Worm (Caenorhabditis elegans): ENCODE data around the gene ndus-8.

The ndus-8 gene

ce11 chrIII:7234148-7234547 lies at the start of gene ndus-8:
Gene ndus-8 (minus strand): TSS chrIII:7234202.
- no peak for TF ChIP-seq dao-5 (tag; optimal IDR thresholded peaks at IDR 0.05)
- TF ChIP-seq W03F9.2 (tag; optimal IDR thresholded peaks at IDR 0.05), result peak; percentile 88

DNA sequence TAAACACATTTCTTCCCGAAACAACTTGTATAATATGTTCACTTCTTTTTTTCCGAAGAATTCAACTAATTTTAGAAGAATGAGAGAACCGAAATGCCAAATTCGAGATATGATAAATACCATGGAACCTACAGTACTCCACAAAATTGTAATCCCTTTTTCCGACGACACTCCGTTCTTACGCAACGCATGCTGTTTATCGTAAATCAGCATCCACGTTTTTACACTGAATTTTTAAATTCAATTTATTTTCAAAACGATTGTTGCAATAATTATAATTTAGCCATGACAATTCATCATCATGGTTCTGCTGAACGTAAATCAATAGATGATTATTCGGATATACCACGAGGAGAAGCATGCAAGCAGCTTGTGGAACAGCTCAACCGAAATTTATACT lies 47.2 kb upstream of the ndus-8 start, which contains the start of gene B0361.3:
B0361.3 (plus strand) TSS at position 284 of the 400 bp plus-strand sequence.
- no peak for TF ChIP-seq dao-5 (tag; optimal IDR thresholded peaks at IDR 0.05)
- no peak for TF ChIP-seq him-1 (tag; optimal IDR thresholded peaks at IDR 0.05)
- TF ChIP-seq W03F9.2 (tag; optimal IDR thresholded peaks at IDR 0.05), result no peak

DNA sequence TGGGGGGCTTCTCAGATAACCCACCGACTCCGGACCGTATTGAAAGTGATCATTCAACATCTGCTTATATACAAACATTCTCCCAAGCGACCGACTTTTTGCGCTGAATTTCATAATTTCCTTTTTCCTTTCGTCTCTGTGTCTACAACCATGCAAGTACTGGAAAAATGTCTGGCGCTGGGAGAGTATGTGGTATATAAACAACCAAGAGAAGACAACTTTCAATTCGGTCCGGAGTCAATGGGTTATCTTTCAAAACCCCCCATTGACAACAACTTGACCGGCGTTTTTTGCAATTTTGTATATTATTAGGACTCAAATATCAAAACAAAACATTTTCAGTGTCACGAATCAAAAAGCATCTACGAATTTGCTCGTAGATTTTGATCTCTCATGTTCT lies 44.5 kb upstream of the ndus-8 start:
- TF ChIP-seq dao-5 (tag; optimal IDR thresholded peaks at IDR 0.05) (peak; percentile 42), him-1 (tag; optimal IDR thresholded peaks at IDR 0.05) (no peak), W03F9.2 (tag; optimal IDR thresholded peaks at IDR 0.05) (peak; percentile 74)

DNA sequence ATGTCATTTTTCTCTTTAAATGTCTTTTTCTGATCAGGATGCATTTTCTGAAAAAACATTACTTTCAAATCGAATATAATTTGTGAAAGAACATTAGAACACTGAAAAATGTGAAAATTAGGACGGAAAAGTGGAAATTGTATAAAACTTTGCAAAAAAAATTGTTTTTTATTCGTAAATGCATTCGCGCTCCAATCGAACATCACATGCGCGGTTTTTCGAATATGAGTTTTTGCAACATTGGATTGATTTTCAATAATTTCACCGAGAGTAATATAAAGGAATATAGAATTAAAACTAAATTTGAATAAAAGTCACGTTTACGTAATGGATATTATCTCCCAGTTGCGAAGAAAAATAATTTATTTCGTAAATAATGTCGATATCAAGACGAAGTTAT lies 43.2 kb upstream of the ndus-8 start, which contains the start of the genes spot-1 and B0361.11:
spot-1 (minus strand) TSS at position 47 of the 400 bp plus-strand sequence.
B0361.11 (plus strand) TSS at position 372 of the 400 bp plus-strand sequence.
- TF ChIP-seq dao-5 (tag; optimal IDR thresholded peaks at IDR 0.05) (no peak), W03F9.2 (tag; optimal IDR thresholded peaks at IDR 0.05) (peak; percentile 28)

ce11 chrIII:7275296-7275695 lies 41.3 kb upstream of the ndus-8 start, which contains the start of gene psd-1:
Gene psd-1 (minus strand): TSS chrIII:7275396.
- TF ChIP-seq dao-5 (tag; optimal IDR thresholded peaks at IDR 0.05), result no peak
- no peak for TF ChIP-seq W03F9.2 (tag; optimal IDR thresholded peaks at IDR 0.05)
- no peak for TF ChIP-seq him-1 (tag; optimal IDR thresholded peaks at IDR 0.05)

DNA sequence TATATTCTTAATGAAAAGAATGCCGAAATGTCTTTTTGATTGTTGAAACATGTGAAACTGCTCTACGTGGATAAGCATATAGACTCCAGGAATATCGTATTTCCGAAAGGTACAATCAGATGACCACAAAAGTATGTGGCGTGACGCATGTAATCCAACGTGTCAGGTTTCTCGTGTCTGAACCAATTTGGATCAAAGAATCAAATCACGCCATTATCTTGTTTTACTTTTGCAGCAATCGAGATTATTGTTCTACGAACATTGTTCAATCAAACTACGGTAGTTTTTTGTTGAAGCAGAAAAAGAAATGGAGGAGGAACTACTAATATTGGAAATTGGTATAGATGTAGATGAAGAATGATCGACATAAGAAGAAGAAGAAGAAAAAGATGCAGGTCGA lies 39.7 kb upstream of the ndus-8 start:
- TF ChIP-seq dao-5 (tag; optimal IDR thresholded peaks at IDR 0.05) (no peak), W03F9.2 (tag; optimal IDR thresholded peaks at IDR 0.05) (no peak), him-1 (tag; optimal IDR thresholded peaks at IDR 0.05) (no peak)

ce11 chrIII:7272828-7273227 lies 38.8 kb upstream of the ndus-8 start:
- TF ChIP-seq W03F9.2 (tag; optimal IDR thresholded peaks at IDR 0.05), result no peak
- TF ChIP-seq dao-5 (tag; optimal IDR thresholded peaks at IDR 0.05), result no peak
- TF ChIP-seq him-1 (tag; optimal IDR thresholded peaks at IDR 0.05), result no peak

DNA sequence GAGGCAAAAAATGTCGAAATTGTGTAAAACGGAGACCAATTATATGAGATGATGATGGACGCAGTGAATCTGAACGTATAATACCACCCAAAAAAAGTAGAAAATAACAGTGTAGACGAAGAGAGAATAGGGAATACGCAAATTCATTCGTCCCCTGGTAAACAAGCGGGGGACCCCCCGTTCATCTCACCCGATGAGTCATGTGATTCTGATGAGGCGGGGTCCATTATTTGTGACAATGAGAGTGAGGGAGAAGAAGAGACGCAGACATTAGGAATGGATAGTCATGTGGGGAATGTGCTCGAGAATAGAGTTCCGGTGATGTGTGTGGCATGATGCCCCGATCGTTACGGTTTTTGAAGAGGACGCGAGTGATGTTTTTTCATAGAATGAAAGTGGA lies 38.1 kb upstream of the ndus-8 start:
- TF ChIP-seq W03F9.2 (tag; optimal IDR thresholded peaks at IDR 0.05) (no peak), him-1 (tag; optimal IDR thresholded peaks at IDR 0.05) (no peak), dao-5 (tag; optimal IDR thresholded peaks at IDR 0.05) (no peak)

DNA sequence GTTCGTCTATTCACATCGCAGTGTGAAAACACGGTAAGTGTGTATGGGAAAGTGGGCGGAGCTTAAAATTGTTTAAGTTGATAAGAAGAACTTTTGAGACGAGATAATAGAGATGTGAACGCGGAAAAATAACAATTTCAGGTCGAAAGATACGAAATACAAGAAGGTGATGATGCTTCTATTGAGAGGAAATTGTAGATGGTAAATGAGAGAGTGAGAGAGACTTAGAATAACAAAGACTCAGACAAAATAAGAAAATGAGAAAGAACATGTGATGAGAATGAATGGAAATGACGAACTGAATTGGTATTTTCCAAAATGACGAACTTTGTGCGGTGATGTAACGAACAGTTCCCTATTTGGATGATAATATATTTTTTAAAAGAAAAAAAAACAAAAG lies 37.1 kb upstream of the ndus-8 start:
- no peak for TF ChIP-seq dao-5 (tag; optimal IDR thresholded peaks at IDR 0.05)

DNA sequence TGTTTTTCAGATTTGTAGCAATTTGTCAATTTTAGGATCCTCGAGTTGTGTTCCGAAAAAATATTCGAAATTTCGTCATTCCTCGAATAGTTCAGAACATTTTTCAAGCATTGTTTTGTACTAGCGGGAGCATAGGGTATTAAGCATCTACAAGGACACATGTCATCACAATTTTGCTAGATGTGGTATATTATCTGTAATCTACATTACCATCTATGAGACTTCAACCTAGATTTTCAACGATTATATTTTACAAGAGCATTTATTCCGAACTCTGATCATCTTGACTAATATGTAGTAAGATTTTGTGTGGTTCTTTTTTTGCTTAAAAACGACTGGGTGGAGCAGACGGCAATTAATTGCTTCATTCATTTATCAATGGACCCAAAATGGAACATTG lies 29.0 kb upstream of the ndus-8 start:
- TF ChIP-seq W03F9.2 (tag; optimal IDR thresholded peaks at IDR 0.05) (no peak), dao-5 (tag; optimal IDR thresholded peaks at IDR 0.05) (no peak), him-1 (tag; optimal IDR thresholded peaks at IDR 0.05) (no peak)

DNA sequence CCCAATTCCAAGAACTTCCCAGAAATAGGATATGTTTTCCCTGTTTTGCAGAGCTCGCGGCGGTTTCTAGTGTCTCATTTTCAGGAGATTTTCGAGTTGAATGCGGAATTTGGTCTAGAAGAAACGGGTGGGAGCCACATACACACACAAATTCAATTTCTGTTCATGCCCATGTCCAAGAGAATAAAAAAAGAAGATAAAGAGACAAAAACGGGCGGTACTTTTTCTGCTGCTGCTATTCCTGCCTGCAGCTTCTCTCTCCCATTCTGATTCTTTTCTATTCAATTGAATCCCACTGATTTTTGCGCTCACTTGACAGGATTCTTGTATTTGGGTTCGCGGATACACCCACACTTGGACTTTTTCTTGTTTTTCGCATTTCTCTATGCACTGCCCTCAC lies 28.6 kb upstream of the ndus-8 start:
- no peak for TF ChIP-seq W03F9.2 (tag; optimal IDR thresholded peaks at IDR 0.05)
- no peak for TF ChIP-seq him-1 (tag; optimal IDR thresholded peaks at IDR 0.05)
- TF ChIP-seq dao-5 (tag; optimal IDR thresholded peaks at IDR 0.05), result no peak

DNA sequence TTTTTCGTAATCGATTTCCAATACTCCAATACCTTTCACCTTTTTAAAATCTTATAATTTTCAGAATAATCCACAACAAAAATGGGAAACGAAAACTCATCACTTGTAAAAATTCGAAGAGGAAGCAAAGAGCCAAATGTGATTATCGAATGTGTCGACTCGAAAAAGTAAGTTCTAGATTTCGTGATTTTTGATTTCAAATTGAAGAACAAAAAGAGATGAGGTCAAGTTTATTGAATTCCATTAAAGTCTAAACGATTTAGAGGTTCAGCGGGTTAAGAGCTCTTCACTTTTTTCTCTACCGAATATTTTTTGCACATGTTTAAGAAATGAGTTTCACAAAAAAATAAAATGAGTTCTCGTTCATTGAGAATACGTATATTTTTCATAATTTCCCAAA lies 24.9 kb upstream of the ndus-8 start, which contains the start of gene B0361.4:
B0361.4 (plus strand) TSS at position 61 of the 400 bp plus-strand sequence.
- no peak for TF ChIP-seq W03F9.2 (tag; optimal IDR thresholded peaks at IDR 0.05)
- no peak for TF ChIP-seq him-1 (tag; optimal IDR thresholded peaks at IDR 0.05)
- no peak for TF ChIP-seq dao-5 (tag; optimal IDR thresholded peaks at IDR 0.05)

DNA sequence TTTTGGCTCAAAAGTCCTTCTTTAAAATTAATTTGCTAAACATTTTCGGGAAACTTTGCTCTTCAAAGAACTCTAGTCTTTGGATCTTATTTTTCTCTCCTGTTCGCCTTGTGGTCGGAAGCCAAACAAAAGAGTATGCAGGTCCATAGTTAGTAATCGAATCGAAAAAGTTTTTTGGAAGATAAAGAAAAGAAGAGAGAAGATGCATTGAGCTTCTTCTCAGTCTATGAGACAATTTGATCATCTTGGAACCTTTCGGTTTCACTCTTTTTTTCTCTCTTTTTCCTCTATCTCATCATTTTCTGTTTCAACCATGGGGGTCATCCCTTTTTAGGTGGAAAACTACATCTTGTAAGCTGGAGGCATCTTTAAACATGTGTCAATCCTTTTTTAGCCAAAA lies 19.7 kb upstream of the ndus-8 start:
- no peak for TF ChIP-seq W03F9.2 (tag; optimal IDR thresholded peaks at IDR 0.05)
- no peak for TF ChIP-seq him-1 (tag; optimal IDR thresholded peaks at IDR 0.05)
- no peak for TF ChIP-seq dao-5 (tag; optimal IDR thresholded peaks at IDR 0.05)

ce11 chrIII:7247740-7248139 lies 13.7 kb upstream of the ndus-8 start, which contains the start of gene zmp-6:
Gene zmp-6 (minus strand): TSS chrIII:7247840.
- TF ChIP-seq him-1 (tag; optimal IDR thresholded peaks at IDR 0.05), result no peak
- no peak for TF ChIP-seq W03F9.2 (tag; optimal IDR thresholded peaks at IDR 0.05)
- no peak for TF ChIP-seq dao-5 (tag; optimal IDR thresholded peaks at IDR 0.05)

ce11 chrIII:7246389-7246788 lies 12.4 kb upstream of the ndus-8 start:
- TF ChIP-seq dao-5 (tag; optimal IDR thresholded peaks at IDR 0.05), result no peak
- no peak for TF ChIP-seq W03F9.2 (tag; optimal IDR thresholded peaks at IDR 0.05)
- no peak for TF ChIP-seq him-1 (tag; optimal IDR thresholded peaks at IDR 0.05)

All from whole organism, L4/young adult.